Fruit fly (Drosophila melanogaster) Kc167 (cell line): Measurements from ENCODE around the gene Miga.

ENCODE experiments used
- Myc ChIP-seq: fragments of >200 bp; optimal IDR thresholded peaks from 2 replicates; lab custom pipeline; 2017; ENCODE audit warnings: missing external identifiers
- Sin3A ChIP-seq: fragments of >200 bp; optimal IDR thresholded peaks from 2 replicates; lab custom pipeline; 2018; ENCODE audit warnings: missing external identifiers
- h ChIP-seq: fragments of >200 bp; optimal IDR thresholded peaks from 3 replicates; lab custom pipeline; 2018; ENCODE audit warnings: missing external identifiers
- insv ChIP-seq: fragments of >200 bp; optimal IDR thresholded peaks from 3 replicates; lab custom pipeline; 2018; ENCODE audit warnings: missing external identifiers
- psq ChIP-seq: fragments of >200 bp; optimal IDR thresholded peaks from 2 replicates; lab custom pipeline; 2017; ENCODE audit warnings: missing external identifiers
- ttk ChIP-seq: sonication (Bioruptor generic); optimal IDR thresholded peaks from 2 replicates; lab custom pipeline; 2017; ENCODE audit warnings: missing external identifiers

Miga gene

DNA sequence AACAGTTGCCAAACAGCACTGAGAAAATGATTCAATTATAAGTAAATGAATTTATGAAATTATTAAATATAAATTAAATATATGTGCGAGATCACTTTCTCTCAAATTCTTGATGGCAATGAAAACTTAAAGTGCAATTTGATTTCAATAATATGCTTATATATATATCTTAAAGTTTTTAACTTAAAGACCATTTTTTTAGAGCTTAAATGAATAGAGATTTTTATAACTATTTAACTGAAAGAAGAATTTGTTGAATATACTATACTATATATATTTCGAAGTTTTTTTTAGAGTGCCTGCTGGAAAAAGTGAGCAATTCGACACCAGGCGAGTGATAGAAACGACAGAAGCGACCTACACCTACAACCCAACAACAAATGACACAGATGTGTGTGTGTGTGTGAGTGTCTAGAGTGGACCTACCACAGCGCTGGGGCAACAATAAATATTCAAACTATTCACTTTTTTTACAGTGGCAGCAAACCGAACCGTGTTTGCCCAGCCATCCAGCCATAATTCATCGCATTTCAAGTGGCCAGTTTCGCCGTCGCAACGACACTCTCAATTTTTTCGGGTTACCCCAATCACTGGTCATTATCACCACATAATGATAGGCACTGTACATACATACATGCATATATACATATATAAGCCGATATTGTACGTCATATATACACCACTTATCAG is 7.4 kb upstream of the Miga start:
- TF ChIP-seq h (lab: Kevin White, UChicago) (no peak), Sin3A (no peak), ttk (lab: Kevin White, UChicago) (no peak), insv (lab: Kevin White, UChicago) (no peak), Myc (lab: Kevin White, UChicago) (no peak), psq (lab: Kevin White, UChicago) (no peak)

DNA sequence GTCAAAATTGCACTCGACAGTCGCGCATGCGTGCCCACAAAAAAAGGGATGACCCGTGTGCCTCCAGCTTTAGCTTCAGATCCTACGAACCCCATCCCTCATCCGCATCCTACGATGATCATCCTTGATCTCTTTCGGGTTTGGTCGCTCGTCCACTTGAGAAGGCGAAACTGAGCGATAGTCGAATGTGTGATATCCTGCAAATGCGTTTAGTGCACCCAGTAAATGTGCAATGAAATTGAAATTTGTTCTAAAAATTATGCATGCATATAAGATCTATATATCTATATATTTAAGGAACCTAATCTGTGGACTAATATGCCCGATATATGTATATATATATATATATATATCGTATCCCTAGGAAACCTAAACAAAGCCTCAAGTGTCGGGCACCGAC is 6.7 kb upstream of the Miga start:
- TF ChIP-seq Myc (lab: Kevin White, UChicago) (no peak), psq (lab: Kevin White, UChicago) (no peak), h (lab: Kevin White, UChicago) (no peak)

DNA sequence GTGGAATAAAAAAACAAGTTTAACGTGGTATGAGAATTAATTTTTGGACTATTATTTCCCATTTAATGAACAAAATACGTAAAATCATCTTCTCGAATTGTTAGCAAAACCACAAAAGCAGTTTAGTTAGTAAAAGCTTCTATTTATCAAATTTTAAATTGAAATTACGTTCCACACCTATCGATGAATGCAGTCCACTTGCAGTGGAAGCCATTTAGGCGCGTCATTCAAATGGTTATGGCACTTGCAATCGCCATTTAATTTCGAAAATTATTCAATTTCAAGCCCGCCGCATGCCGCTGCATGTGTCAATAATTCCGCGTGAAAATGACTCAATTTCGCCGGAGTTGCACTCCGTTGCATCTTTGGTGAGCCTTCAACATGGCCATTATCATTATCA is 5.3 kb upstream of the Miga start:
- TF ChIP-seq insv (lab: Kevin White, UChicago), result no peak

DNA sequence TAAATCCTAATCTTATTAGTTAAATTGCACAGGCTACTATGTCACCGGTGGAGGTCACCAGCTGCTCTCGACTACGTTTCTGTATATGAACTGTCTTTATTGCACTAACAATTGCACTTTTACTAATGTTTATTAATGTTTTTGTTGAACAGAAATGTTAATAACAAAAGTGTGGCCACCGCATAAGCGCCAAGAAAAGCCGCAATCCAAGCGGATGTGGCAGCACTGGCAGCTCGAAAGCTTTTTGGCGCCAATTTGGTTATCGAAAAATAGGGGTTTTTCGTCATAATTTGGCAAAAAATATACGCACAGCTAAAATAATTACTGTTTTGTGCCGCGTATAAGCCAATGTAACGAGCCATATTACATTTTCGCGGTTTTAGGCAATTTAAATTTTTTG is 4.5 kb upstream of the Miga start, which contains the start of gene CG12123:
Gene CG12123, minus strand, starts transcription at position 188 of the 400 bp plus-strand sequence.
- TF ChIP-seq insv (lab: Kevin White, UChicago), result no peak
- TF ChIP-seq ttk (lab: Kevin White, UChicago), result no peak
- TF ChIP-seq Myc (lab: Kevin White, UChicago), result no peak
- no peak for TF ChIP-seq h (lab: Kevin White, UChicago)
- TF ChIP-seq Sin3A, result no peak
- no peak for TF ChIP-seq psq (lab: Kevin White, UChicago)

DNA sequence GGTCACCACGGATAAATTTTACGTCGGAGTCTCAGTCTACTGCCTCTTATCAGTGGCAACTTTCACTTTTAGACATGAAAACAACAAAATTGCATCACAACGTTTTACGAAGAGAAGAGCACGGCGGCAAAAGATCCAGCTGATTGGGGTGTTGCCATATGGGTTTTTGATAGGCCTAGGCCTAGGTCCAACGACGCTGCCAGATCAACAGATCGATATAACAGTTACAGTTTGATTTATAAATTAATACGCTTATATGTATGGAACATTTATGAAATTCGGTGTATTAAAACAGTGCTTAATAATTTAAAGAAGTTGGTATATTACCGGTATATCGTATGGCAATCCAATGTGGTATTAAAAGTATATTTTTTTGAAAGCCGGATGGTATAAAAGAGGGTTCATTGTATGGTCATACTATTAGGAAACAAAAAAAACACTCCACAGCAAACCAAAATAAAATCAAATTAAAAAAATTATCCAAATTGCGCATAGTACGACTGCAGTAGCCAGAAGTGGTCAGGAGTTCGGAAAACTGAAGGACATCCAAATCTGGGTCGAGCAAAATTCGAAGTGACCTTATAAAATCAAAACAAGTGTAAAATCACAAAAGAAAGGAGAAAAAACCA is 850 bp downstream of the Miga start, which contains the start of gene CG1440:
Gene CG1440, plus strand, starts transcription at position 402 of the 629 bp plus-strand sequence.
- TF ChIP-seq insv (lab: Kevin White, UChicago), result no peak
- TF ChIP-seq Myc (lab: Kevin White, UChicago), result no peak
- TF ChIP-seq h (lab: Kevin White, UChicago), result no peak
- no peak for TF ChIP-seq ttk (lab: Kevin White, UChicago)
- no peak for TF ChIP-seq Sin3A
- no peak for TF ChIP-seq psq (lab: Kevin White, UChicago)

DNA sequence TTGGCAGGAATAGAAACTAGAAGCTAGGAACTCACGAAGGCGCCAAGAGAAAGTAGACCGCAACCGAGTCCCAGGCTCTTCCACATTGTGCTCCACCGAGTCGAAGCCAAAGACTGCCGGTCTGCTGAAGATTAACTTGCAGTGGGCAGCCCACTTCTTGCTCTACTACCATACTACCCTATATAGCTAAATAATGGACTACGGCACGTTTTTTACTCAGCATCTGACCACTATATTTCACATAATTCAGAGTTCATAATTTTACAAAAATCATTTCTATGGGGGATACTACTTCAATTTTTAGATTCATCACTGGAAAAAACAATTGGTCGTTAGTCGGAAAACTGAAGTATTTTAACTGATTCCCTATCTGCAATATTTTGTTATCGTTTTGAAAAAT is 3.9 kb downstream of the Miga start, which contains the start of gene CG32712:
Gene CG32712, minus strand, starts transcription at position 101 of the 400 bp plus-strand sequence.
- TF ChIP-seq ttk (lab: Kevin White, UChicago) (no peak), psq (lab: Kevin White, UChicago) (no peak), h (lab: Kevin White, UChicago) (no peak), Myc (lab: Kevin White, UChicago) (no peak), insv (lab: Kevin White, UChicago) (no peak), Sin3A (no peak)

DNA sequence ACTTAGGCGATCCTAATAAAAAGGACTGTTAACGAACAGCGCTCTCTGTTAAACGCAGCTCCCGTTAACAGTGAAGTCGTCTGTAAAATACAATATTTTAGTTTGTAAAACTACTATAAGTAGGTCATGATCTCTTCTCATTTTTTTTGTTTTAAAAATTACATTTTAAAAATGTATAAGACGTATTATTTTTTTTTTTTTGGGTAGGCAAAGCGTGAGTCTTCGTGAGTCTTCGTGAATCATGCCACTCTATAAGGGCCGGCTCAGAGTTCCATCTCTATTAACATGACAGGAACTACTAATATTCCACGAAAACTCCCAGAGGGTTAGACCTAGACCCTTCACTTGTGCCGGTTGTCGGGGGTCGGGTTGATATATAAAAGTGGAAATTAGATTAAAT is 15.0 kb downstream of the Miga start:
- TF ChIP-seq ttk (lab: Kevin White, UChicago), result no peak
- TF ChIP-seq Myc (lab: Kevin White, UChicago), result no peak
- no peak for TF ChIP-seq h (lab: Kevin White, UChicago)
- TF ChIP-seq psq (lab: Kevin White, UChicago), result no peak
- no peak for TF ChIP-seq insv (lab: Kevin White, UChicago)
- TF ChIP-seq Sin3A, result no peak

DNA sequence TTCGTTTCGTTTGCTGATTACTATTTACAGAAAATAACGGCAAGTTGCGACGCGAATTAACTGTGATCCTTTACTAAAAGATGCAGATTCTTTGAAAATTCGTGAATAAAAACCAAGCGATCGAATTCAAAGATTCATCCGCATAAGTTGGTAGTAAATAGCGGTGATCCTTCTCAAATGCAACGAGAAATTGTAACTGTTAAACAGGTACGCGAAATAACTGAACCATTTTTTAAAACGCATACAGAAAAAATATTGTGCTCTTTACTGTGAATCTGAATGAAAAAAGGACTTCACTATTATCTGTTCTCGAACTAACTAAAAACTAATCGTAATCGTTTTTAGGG is 16.2 kb downstream of the Miga start:
- no peak for TF ChIP-seq insv (lab: Kevin White, UChicago)

DNA sequence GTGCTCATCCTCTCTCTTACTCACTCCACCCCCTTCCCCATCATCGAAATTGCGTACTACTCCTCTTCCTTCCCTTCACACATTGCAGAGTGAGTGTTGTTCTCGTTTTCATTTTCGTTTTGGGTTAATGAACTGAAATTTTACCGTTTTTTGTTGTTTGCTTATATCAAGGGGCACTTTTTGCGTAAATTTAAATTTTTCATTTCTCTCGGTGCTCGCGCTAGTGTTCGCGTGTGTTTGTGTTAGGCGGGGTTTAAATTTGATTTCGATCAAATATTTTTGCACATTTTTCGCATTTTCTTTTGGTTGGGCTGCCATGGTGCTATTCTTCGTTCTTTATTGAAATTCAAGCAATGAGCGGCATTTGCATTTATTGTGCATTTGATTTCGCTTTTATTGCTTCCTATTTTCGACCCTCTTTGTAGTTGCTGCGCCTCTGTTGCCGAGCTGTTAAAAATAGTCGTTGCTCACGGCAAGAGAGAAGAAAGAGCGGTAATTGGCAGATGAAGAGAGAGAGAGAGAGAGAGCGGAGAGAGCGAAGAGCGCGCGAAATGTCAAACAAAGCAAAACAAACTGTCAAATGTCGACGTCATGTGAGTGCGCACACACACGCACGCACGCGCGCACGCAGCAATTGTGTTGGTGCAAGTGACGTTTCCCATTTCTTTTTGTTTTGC is 16.7 kb downstream of the Miga start:
- TF ChIP-seq Myc (lab: Kevin White, UChicago), result no peak
- no peak for TF ChIP-seq Sin3A
- TF ChIP-seq h (lab: Kevin White, UChicago), result no peak

DNA sequence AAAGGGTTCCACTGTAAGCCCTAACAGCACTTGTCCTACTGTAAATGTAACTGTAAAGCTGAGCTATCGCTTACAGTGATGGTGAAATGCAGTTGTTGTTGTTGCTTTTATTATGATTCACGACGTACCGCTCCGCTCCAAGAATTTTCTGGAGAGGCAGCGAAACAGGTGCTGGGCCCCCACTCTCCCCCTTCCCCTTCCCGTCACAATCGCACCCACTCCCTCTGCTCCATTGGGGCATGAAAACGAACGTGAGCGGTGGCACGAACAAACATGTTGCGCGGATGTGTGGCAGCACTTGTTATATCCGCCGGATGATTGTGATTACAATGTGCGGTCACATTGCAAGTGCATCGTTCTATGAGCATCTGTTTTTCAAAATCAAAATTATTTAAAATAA is 18.1 kb downstream of the Miga start:
- TF ChIP-seq Sin3A, result no peak
- TF ChIP-seq psq (lab: Kevin White, UChicago), result no peak
- TF ChIP-seq h (lab: Kevin White, UChicago), result no peak
- TF ChIP-seq Myc (lab: Kevin White, UChicago), result no peak
- TF ChIP-seq insv (lab: Kevin White, UChicago), result no peak
- TF ChIP-seq ttk (lab: Kevin White, UChicago), result no peak

DNA sequence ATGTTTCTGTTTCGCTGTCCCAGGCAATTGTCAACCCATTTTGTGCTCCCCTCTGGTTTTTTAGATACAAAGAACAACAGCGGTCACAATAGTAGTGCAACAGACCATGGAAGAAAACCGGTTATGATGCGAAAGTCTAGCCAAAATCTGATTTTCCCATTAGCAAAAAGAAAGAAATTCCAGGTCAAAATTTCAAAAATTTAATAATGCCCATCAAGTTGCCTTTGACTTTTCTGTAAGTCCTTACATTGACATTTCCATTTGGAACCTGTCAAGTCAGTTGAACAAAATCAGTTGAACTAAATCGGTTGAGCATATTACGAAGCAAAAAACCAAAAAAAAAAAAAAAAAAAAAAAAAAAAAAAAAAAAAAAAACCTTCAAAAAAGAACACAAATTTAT is 20.7 kb downstream of the Miga start:
- TF ChIP-seq Sin3A (no peak), insv (lab: Kevin White, UChicago) (no peak), h (lab: Kevin White, UChicago) (no peak), ttk (lab: Kevin White, UChicago) (no peak), psq (lab: Kevin White, UChicago) (no peak), Myc (lab: Kevin White, UChicago) (no peak)

DNA sequence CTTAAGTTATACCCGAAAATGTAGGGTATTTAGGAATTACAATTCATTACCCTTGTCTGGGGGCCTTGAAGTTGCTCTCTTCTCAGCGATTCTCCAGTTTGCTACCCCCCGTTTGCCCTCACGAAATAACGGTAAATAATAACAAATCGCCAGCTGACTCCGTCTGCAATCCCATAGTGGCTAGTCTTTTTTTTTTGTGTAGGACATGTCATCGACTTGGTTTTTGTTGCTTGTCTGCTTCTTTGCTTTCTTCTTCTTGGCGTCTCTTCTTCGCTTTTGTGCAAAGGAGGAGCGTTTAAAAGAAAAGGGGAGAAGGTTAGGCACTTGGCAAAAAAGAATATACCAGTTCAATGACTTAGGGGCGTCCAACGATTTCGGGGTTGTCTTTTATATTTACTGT is 21.4 kb downstream of the Miga start:
- no peak for TF ChIP-seq psq (lab: Kevin White, UChicago)
- TF ChIP-seq insv (lab: Kevin White, UChicago), result no peak
- TF ChIP-seq Myc (lab: Kevin White, UChicago), result no peak
- no peak for TF ChIP-seq h (lab: Kevin White, UChicago)
- TF ChIP-seq Sin3A, result no peak
- no peak for TF ChIP-seq ttk (lab: Kevin White, UChicago)
